Worm (Caenorhabditis elegans) whole organism, L3 larva: ENCODE data around the gene mans-4.
A peak's percentile ranks its signal among the peaks of the same experiment; 100 is the strongest.

Experiments used
- ZK546.5 ChIP-seq: sonication (generic microtip); optimal IDR thresholded peaks from 2 replicates; lab custom pipeline; 2017; ENCODE audit warnings: missing biosample characterization, missing genetic modification characterization
- ama-1 ChIP-seq: fragments of 150-350 bp; optimal IDR thresholded peaks from 2 replicates; lab custom pipeline; 2018
- ceh-16 ChIP-seq: sonication (generic microtip); optimal IDR thresholded peaks from 2 replicates; lab custom pipeline; 2017; ENCODE audit warnings: missing biosample characterization, missing genetic modification characterization
- ceh-28 ChIP-seq: fragments of 150-350 bp; optimal IDR thresholded peaks from 2 replicates; lab custom pipeline; 2014; ENCODE audit warnings: missing biosample characterization, missing genetic modification reagents, missing genetic modification characterization
- ceh-82 ChIP-seq: fragments of 150-350 bp; optimal IDR thresholded peaks from 2 replicates; lab custom pipeline; 2014; ENCODE audit warnings: missing biosample characterization, missing genetic modification characterization
- ceh-9 ChIP-seq: sonication (generic microtip); optimal IDR thresholded peaks from 2 replicates; lab custom pipeline; 2018; ENCODE audit warnings: missing biosample characterization, missing genetic modification characterization
- daf-12 ChIP-seq: fragments of 150-350 bp; optimal IDR thresholded peaks from 2 replicates; lab custom pipeline; 2014; ENCODE audit warnings: missing biosample characterization, missing genetic modification reagents, missing genetic modification characterization
- egl-27 ChIP-seq: sonication (generic microtip); optimal IDR thresholded peaks from 4 replicates; lab custom pipeline; 2017; ENCODE audit warnings: missing biosample characterization, missing genetic modification reagents, missing genetic modification characterization
- egl-5 ChIP-seq: fragments of 150-350 bp; optimal IDR thresholded peaks from 2 replicates; lab custom pipeline; 2017; ENCODE audit warnings: missing biosample characterization, missing genetic modification reagents, missing genetic modification characterization, inconsistent platforms
- elt-2 ChIP-seq: sonication (generic microtip); optimal IDR thresholded peaks from 2 replicates; lab custom pipeline; 2016; ENCODE audit warnings: missing genetic modification reagents, mild to moderate bottlenecking, missing genetic modification characterization, missing compliant biosample characterization
- elt-3 ChIP-seq, 3 experiments: fragments of 150-350 bp in 1 of 3; sonication (generic microtip) in 2 of 3; optimal IDR thresholded peaks; 2 replicates in 2 of 3; 4 replicates in 1 of 3; lab custom pipeline; 2014 to 2017; ENCODE audit warnings: missing biosample characterization in 3 of 3, missing genetic modification characterization in 3 of 3
- fkh-10 ChIP-seq: sonication (generic microtip); optimal IDR thresholded peaks from 2 replicates; lab custom pipeline; 2017; ENCODE audit warnings: missing biosample characterization, missing genetic modification reagents, missing genetic modification characterization
- fkh-2 ChIP-seq: fragments of 150-350 bp; optimal IDR thresholded peaks from 2 replicates; lab custom pipeline; 2014; ENCODE audit warnings: missing biosample characterization, missing genetic modification reagents, missing genetic modification characterization
- fos-1 ChIP-seq: fragments of 150-350 bp; optimal IDR thresholded peaks from 2 replicates; lab custom pipeline; 2014; ENCODE audit warnings: missing biosample characterization, missing genetic modification characterization
- hmg-11 ChIP-seq: sonication (generic microtip); optimal IDR thresholded peaks from 2 replicates; lab custom pipeline; 2016; ENCODE audit warnings: missing genetic modification characterization, missing compliant biosample characterization
- jun-1 ChIP-seq: fragments of 150-350 bp; optimal IDR thresholded peaks from 2 replicates; lab custom pipeline; 2014; ENCODE audit warnings: missing biosample characterization, missing genetic modification reagents, missing genetic modification characterization
- lin-15B ChIP-seq: fragments of 150-350 bp; optimal IDR thresholded peaks from 2 replicates; lab custom pipeline; 2014; ENCODE audit warnings: missing biosample characterization, missing genetic modification characterization
- lin-39 ChIP-seq: fragments of 150-350 bp; optimal IDR thresholded peaks from 2 replicates; lab custom pipeline; 2018; ENCODE audit warnings: missing biosample characterization, missing genetic modification reagents, missing genetic modification characterization
- mdl-1 ChIP-seq: fragments of 150-350 bp; optimal IDR thresholded peaks from 2 replicates; lab custom pipeline; 2014; ENCODE audit warnings: missing biosample characterization, missing genetic modification characterization
- nfya-1 ChIP-seq: sonication (generic microtip); optimal IDR thresholded peaks from 2 replicates; lab custom pipeline; 2017; ENCODE audit warnings: missing genetic modification characterization, mild to moderate bottlenecking, missing compliant biosample characterization, antibody characterized with exemption, moderate library complexity; ENCODE audit not compliant: insufficient read depth
- nhr-12 ChIP-seq: fragments of 150-350 bp; optimal IDR thresholded peaks from 2 replicates; lab custom pipeline; 2014; ENCODE audit warnings: missing biosample characterization, missing genetic modification characterization
- nhr-23 ChIP-seq: fragments of 150-350 bp; optimal IDR thresholded peaks from 2 replicates; lab custom pipeline; 2014; ENCODE audit warnings: missing biosample characterization, missing genetic modification reagents, missing genetic modification characterization
- nhr-237 ChIP-seq: fragments of 150-350 bp; optimal IDR thresholded peaks from 2 replicates; lab custom pipeline; 2014; ENCODE audit warnings: missing biosample characterization, missing genetic modification characterization
- nhr-25 ChIP-seq: sonication (generic microtip); optimal IDR thresholded peaks from 2 replicates; lab custom pipeline; 2017; ENCODE audit warnings: missing biosample characterization, missing genetic modification characterization
- nhr-28 ChIP-seq: fragments of 150-350 bp; optimal IDR thresholded peaks from 2 replicates; lab custom pipeline; 2014; ENCODE audit warnings: missing biosample characterization, missing genetic modification characterization
- nhr-43 ChIP-seq: sonication (generic microtip); optimal IDR thresholded peaks from 2 replicates; lab custom pipeline; 2016; ENCODE audit warnings: mild to moderate bottlenecking, missing genetic modification characterization, missing compliant biosample characterization; ENCODE audit not compliant: poor library complexity, severe bottlenecking
- nhr-67 ChIP-seq: fragments of 150-350 bp; optimal IDR thresholded peaks from 2 replicates; lab custom pipeline; 2014; ENCODE audit warnings: missing biosample characterization, missing genetic modification characterization
- nhr-76 ChIP-seq: fragments of 150-350 bp; sonication (generic microtip); optimal IDR thresholded peaks from 5 replicates; lab custom pipeline; 2014; ENCODE audit warnings: missing biosample characterization, missing genetic modification characterization
- nhr-77 ChIP-seq: fragments of 150-350 bp; optimal IDR thresholded peaks from 2 replicates; lab custom pipeline; 2014; ENCODE audit warnings: missing biosample characterization, missing genetic modification characterization
- pha-4 ChIP-seq: fragments of 150-350 bp; optimal IDR thresholded peaks from 2 replicates; lab custom pipeline; 2014; ENCODE audit warnings: missing biosample characterization, missing genetic modification reagents, missing genetic modification characterization
- pqm-1 ChIP-seq: fragments of 150-350 bp; optimal IDR thresholded peaks from 2 replicates; lab custom pipeline; 2017; ENCODE audit warnings: missing biosample characterization, missing genetic modification characterization, inconsistent platforms
- snpc-4 ChIP-seq: fragments of 150-350 bp; optimal IDR thresholded peaks from 2 replicates; lab custom pipeline; 2014; ENCODE audit warnings: missing biosample characterization, missing genetic modification characterization
- unc-39 ChIP-seq: sonication (generic microtip); optimal IDR thresholded peaks from 4 replicates; lab custom pipeline; 2017; ENCODE audit warnings: missing biosample characterization, missing genetic modification characterization
- unc-62 ChIP-seq: fragments of 150-350 bp; sonication (generic microtip); optimal IDR thresholded peaks from 4 replicates; lab custom pipeline; 2014; ENCODE audit warnings: missing biosample characterization, missing genetic modification reagents, missing genetic modification characterization
- zag-1 ChIP-seq: fragments of 150-350 bp; optimal IDR thresholded peaks from 2 replicates; lab custom pipeline; 2014; ENCODE audit warnings: missing biosample characterization, missing genetic modification characterization
- ztf-11 ChIP-seq: fragments of 150-350 bp; optimal IDR thresholded peaks from 2 replicates; lab custom pipeline; 2014; ENCODE audit warnings: missing biosample characterization, missing genetic modification characterization
- ztf-4 ChIP-seq: fragments of 150-350 bp; optimal IDR thresholded peaks from 2 replicates; lab custom pipeline; 2014; ENCODE audit warnings: missing biosample characterization, missing genetic modification characterization

The mans-4 gene

ce11 chrIV:9078469-9078868, at the start of gene mans-4:
Gene mans-4 (minus strand): TSS chrIV:9078569.
- TF ChIP-seq ceh-28 (no peak), lin-39 (tag; lab: Kevin White, UChicago) (no peak), elt-3 (tag; optimal IDR thresholded peaks at IDR 0.05; lab: Kevin White, UChicago) (no peak)
- TF ChIP-seq, all 47 proteins: peak for 0

DNA sequence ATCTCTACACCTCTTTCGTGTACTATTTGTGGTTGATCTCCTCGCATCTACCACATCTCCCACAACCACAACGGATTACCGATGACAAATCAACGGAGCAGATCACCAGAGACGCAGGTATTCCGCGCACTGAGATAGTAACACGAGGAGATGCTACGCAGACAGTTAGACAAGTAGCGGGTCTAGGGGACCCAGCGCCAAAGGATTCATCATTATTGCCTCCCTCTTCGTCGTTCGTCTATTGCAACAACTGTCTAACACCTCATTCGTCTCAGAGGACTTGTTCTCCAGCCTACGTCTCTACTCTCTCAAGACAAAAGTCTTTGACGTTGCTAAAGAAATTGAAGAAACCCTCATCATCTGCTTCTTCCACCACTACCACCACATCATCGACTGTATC, 43.2 kb upstream of the mans-4 start:
- TF ChIP-seq nhr-12 (no peak), ama-1 (lab: Kevin White, UChicago) (no peak), mdl-1 (peak; percentile 42), nhr-43 (peak; percentile 81), snpc-4 (tag; lab: Kevin White, UChicago) (no peak), nhr-76 (tag; lab: Kevin White, UChicago) (no peak), elt-2 (tag; lab: Kevin White, UChicago) (no peak), nfya-1 (tag; lab: Kevin White, UChicago) (peak; percentile 46), nhr-28 (tag; lab: Kevin White, UChicago) (no peak), ZK546.5 (tag; lab: Kevin White, UChicago) (no peak), egl-5 (tag; lab: Kevin White, UChicago) (peak; percentile 9), ceh-16 (no peak), elt-3 (tag; optimal IDR thresholded peaks at IDR 0.05; lab: Kevin White, UChicago) (peak in 1 of 3 experiments; percentile 29), zag-1 (tag; lab: Kevin White, UChicago) (no peak), unc-39 (no peak), nhr-23 (tag; lab: Kevin White, UChicago) (peak; percentile 65), fkh-2 (no peak), pha-4 (tag; lab: Kevin White, UChicago) (peak; percentile 4), ceh-82 (tag; lab: Kevin White, UChicago) (no peak), pqm-1 (tag; lab: Kevin White, UChicago) (no peak), lin-39 (tag; lab: Kevin White, UChicago) (no peak), jun-1 (tag; lab: Kevin White, UChicago) (peak; percentile 36), daf-12 (tag; lab: Kevin White, UChicago) (no peak), nhr-25 (tag; lab: Kevin White, UChicago) (peak; percentile 63), hmg-11 (peak; percentile 31), fkh-10 (GFP tag; lab: Kevin White, UChicago) (no peak), nhr-67 (tag; lab: Kevin White, UChicago) (no peak), unc-62 (GFP tag; lab: Kevin White, UChicago) (no peak), ztf-11 (tag; lab: Kevin White, UChicago) (no peak), ceh-9 (no peak), nhr-237 (tag; lab: Kevin White, UChicago) (no peak), lin-15B (tag; lab: Kevin White, UChicago) (peak; percentile 31), ztf-4 (tag; lab: Kevin White, UChicago) (no peak), egl-27 (tag; lab: Kevin White, UChicago) (no peak), fos-1 (no peak)
- TF ChIP-seq, all 47 proteins: peak for 11

ce11 chrIV:9120220-9120619, 41.9 kb upstream of the mans-4 start:
- TF ChIP-seq unc-39, result no peak
- TF ChIP-seq ztf-11 (tag; lab: Kevin White, UChicago), result no peak
- TF ChIP-seq ztf-4 (tag; lab: Kevin White, UChicago), result no peak
- no peak for TF ChIP-seq unc-62 (GFP tag; lab: Kevin White, UChicago)
- no peak for TF ChIP-seq lin-15B (tag; lab: Kevin White, UChicago)

DNA sequence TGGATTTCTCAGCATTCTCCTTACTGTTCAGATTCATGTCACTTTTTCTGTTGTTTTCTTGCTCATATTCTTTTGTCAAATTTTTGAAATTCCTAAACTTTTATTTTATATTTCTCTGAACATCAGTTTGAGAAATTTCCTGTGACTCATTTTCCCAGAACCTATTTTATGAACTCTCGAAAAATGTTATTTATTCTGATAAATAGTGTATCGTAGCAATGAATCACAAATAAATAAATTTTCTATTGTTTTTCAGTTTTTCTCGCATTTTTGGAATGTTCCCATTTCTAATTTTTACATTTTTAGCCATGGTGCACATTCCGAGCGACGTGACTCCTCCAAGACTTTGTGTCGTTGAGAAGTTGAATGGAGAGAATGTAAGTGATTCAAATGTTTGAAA, 40.4 kb upstream of the mans-4 start, which contains the start of gene nrfl-1:
nrfl-1 (plus strand) TSS at position 301 of the 400 bp plus-strand sequence.
- TF ChIP-seq nhr-25 (tag; lab: Kevin White, UChicago) (no peak), nhr-12 (no peak), pqm-1 (tag; lab: Kevin White, UChicago) (no peak), mdl-1 (no peak)

- peak; percentile 14 for TF ChIP-seq pqm-1 (tag; lab: Kevin White, UChicago)
- TF ChIP-seq elt-2 (tag; lab: Kevin White, UChicago), result peak; percentile 79
- no peak for TF ChIP-seq ceh-16
- TF ChIP-seq nhr-77 (tag; lab: Kevin White, UChicago), result no peak
- TF ChIP-seq pha-4 (tag; lab: Kevin White, UChicago), result peak; percentile 31
These were observed 40.0 kb upstream of the mans-4 start for ce11 chrIV:9118348-9118747.
